In genomic region chrX:9685568-9686413, dm6 we compare ENCODE assay signal across 1 fruit fly cellular context.
TF ChIP-seq lines count a peak whose summit lies in the region.

No protein-coding gene starts in this region.

TF ChIP-seq in whole organism, embryonic, 481 proteins besides CTCF, POLR2A, EP300 and RAD21 (continued from another document and continues in another):
- TF ChIP-seq Camta (GFP tag; optimal IDR thresholded peaks at IDR 0.05; lab: Kevin White, UChicago) (peak; percentile 58), CG2889 (GFP tag; IDR thresholded peaks at IDR 0.05; lab: Robert Waterston, UW) (no peak), Antp (GFP tag; optimal IDR thresholded peaks at IDR 0.05; lab: Kevin White, UChicago) (peak; percentile 59), Six4 (GFP tag; optimal IDR thresholded peaks at IDR 0.05; lab: Kevin White, UChicago) (peak; percentile 43), Dbx (GFP tag; IDR thresholded peaks at IDR 0.05; lab: Robert Waterston, UW) (peak; percentile 47; the same call in 1 of the 3 replicates), unpg (GFP tag; optimal IDR thresholded peaks at IDR 0.05; lab: Kevin White, UChicago) (peak; percentile 28), fd3F (GFP tag; optimal IDR thresholded peaks at IDR 0.05; lab: Kevin White, UChicago) (peak; percentile 28), Atf6 (GFP tag; IDR thresholded peaks at IDR 0.05; lab: Robert Waterston, UW) (peak; percentile 29; the same call in 1 of the 2 replicates), Jarid2 (GFP tag; optimal IDR thresholded peaks at IDR 0.05; lab: Kevin White, UChicago) (no peak), maf-S (GFP tag; optimal IDR thresholded peaks at IDR 0.05; lab: Kevin White, UChicago) (peak; percentile 65), Adf1 (GFP tag; IDR thresholded peaks at IDR 0.05; lab: Robert Waterston, UW) (no peak), Lim3 (GFP tag; IDR thresholded peaks at IDR 0.05; lab: Robert Waterston, UW) (no peak), CG9437 (GFP tag; optimal IDR thresholded peaks at IDR 0.05; lab: Kevin White, UChicago) (peak; percentile 82), B-H2 (GFP tag; optimal IDR thresholded peaks at IDR 0.05; lab: Kevin White, UChicago) (peak; percentile 80), bbx (GFP tag; IDR thresholded peaks at IDR 0.05; lab: Robert Waterston, UW; ENCODE audit: partially characterized antibody) (no peak), CG1529 (GFP tag; optimal IDR thresholded peaks at IDR 0.05; lab: Kevin White, UChicago) (peak; percentile 7), dimm (GFP tag; IDR thresholded peaks at IDR 0.05; lab: Robert Waterston, UW) (no peak), grn (GFP tag; optimal IDR thresholded peaks at IDR 0.05; lab: Kevin White, UChicago) (peak; percentile 35), NC2β (GFP tag; optimal IDR thresholded peaks at IDR 0.05; lab: Kevin White, UChicago) (peak; percentile 53), nom (GFP tag; optimal IDR thresholded peaks at IDR 0.05; lab: Kevin White, UChicago) (peak; percentile 24), exex (tag; optimal IDR thresholded peaks at IDR 0.05; lab: Kevin White, UChicago) (peak; percentile 38), Sox100B (GFP tag; optimal IDR thresholded peaks at IDR 0.05; lab: Kevin White, UChicago) (peak; percentile 5), CG33557 (GFP tag; optimal IDR thresholded peaks at IDR 0.05; lab: Kevin White, UChicago) (peak; percentile 70), tll (GFP tag; optimal IDR thresholded peaks at IDR 0.05; lab: Kevin White, UChicago) (peak in 1 of 2 experiments; percentile 32), Chrac-16 (GFP tag; optimal IDR thresholded peaks at IDR 0.05; lab: Kevin White, UChicago) (peak; percentile 43), CG7987 (GFP tag; optimal IDR thresholded peaks at IDR 0.05; lab: Kevin White, UChicago) (no peak), sens-2 (GFP tag; IDR thresholded peaks at IDR 0.05; lab: Robert Waterston, UW) (no peak), slp2 (GFP tag; optimal IDR thresholded peaks at IDR 0.05; lab: Kevin White, UChicago) (peak; percentile 33), ATbp (GFP tag; optimal IDR thresholded peaks at IDR 0.05; lab: Kevin White, UChicago) (no peak), CG14014 (GFP tag; IDR thresholded peaks at IDR 0.05; lab: Robert Waterston, UW) (no peak), oc (tag; optimal IDR thresholded peaks at IDR 0.05; lab: Kevin White, UChicago) (no peak), Side (GFP tag; optimal IDR thresholded peaks at IDR 0.05; lab: Kevin White, UChicago) (peak; percentile 60), MESR4 (GFP tag; optimal IDR thresholded peaks at IDR 0.05; lab: Kevin White, UChicago) (peak; percentile 8), stc (GFP tag; IDR thresholded peaks at IDR 0.05; lab: Robert Waterston, UW) (no peak), gcm (GFP tag; optimal IDR thresholded peaks at IDR 0.05; lab: Kevin White, UChicago) (no peak), Sry-β (GFP tag; optimal IDR thresholded peaks at IDR 0.05; lab: Kevin White, UChicago) (peak; percentile 95), CG12104 (GFP tag; optimal IDR thresholded peaks at IDR 0.05; lab: Kevin White, UChicago) (peak; percentile 59), otp (GFP tag; IDR thresholded peaks at IDR 0.05; lab: Robert Waterston, UW) (no peak), sc (optimal IDR thresholded peaks at IDR 0.05; lab: Kevin White, UChicago) (no peak), sc (GFP tag; optimal IDR thresholded peaks at IDR 0.05; lab: Kevin White, UChicago) (no peak), pita (GFP tag; optimal IDR thresholded peaks at IDR 0.05; lab: Kevin White, UChicago) (no peak), D19A (tag; optimal IDR thresholded peaks at IDR 0.05; lab: Kevin White, UChicago) (no peak), Doc2 (GFP tag; IDR thresholded peaks at IDR 0.05; lab: Robert Waterston, UW) (no peak), stwl (tag; optimal IDR thresholded peaks at IDR 0.05; lab: Kevin White, UChicago) (no peak), br (optimal IDR thresholded peaks at IDR 0.05; lab: Kevin White, UChicago) (no peak), CG13624 (GFP tag; optimal IDR thresholded peaks at IDR 0.05; lab: Kevin White, UChicago) (peak; percentile 76), CG31365 (tag; optimal IDR thresholded peaks at IDR 0.05; lab: Kevin White, UChicago) (no peak), wek (GFP tag; optimal IDR thresholded peaks at IDR 0.05; lab: Kevin White, UChicago) (no peak), ato (GFP tag; IDR thresholded peaks at IDR 0.05; lab: Robert Waterston, UW; ENCODE audit: partially characterized antibody) (no peak), CG42726 (GFP tag; IDR thresholded peaks at IDR 0.05; lab: Robert Waterston, UW; ENCODE audit: partially characterized antibody) (peak; percentile 51; the same call in 1 of the 2 replicates), ttk (GFP tag; IDR thresholded peaks at IDR 0.05; lab: Robert Waterston, UW) (no peak), Hand (GFP tag; optimal IDR thresholded peaks at IDR 0.05; lab: Kevin White, UChicago) (peak; percentile 29), Neu2 (GFP tag; optimal IDR thresholded peaks at IDR 0.05; lab: Kevin White, UChicago; ENCODE audit: borderline replicate concordance) (peak; percentile 34), D19B (GFP tag; optimal IDR thresholded peaks at IDR 0.05; lab: Kevin White, UChicago) (peak; percentile 17), dati (GFP tag; IDR thresholded peaks at IDR 0.05; lab: Robert Waterston, UW) (no peak), Vsx1 (GFP tag; optimal IDR thresholded peaks at IDR 0.05; lab: Kevin White, UChicago) (no peak), onecut (GFP tag; IDR thresholded peaks at IDR 0.05; lab: Robert Waterston, UW) (peak; percentile 9; the same call in 1 of the 2 replicates), CG1233 (GFP tag; optimal IDR thresholded peaks at IDR 0.05; lab: Kevin White, UChicago) (peak; percentile 9), vnd (GFP tag; IDR thresholded peaks at IDR 0.05; lab: Robert Waterston, UW; ENCODE audit: partially characterized antibody) (peak; percentile 56; the same call in 2 of the 3 replicates), Med (GFP tag; lab: Kevin White, UChicago) (peak; percentile 85), sug (tag; optimal IDR thresholded peaks at IDR 0.05; lab: Kevin White, UChicago) (peak; percentile 82), sr (GFP tag; IDR thresholded peaks at IDR 0.05; lab: Robert Waterston, UW) (no peak), pfk (GFP tag; optimal IDR thresholded peaks at IDR 0.05; lab: Kevin White, UChicago) (no peak), CG31441 (GFP tag; IDR thresholded peaks at IDR 0.05; lab: Robert Waterston, UW) (peak; percentile 77), CG6272 (GFP tag; IDR thresholded peaks at IDR 0.05; lab: Robert Waterston, UW) (peak; percentile 18; the same call in 1 of the 2 replicates), zen2 (GFP tag; IDR thresholded peaks at IDR 0.05; lab: Robert Waterston, UW; ENCODE audit: partially characterized antibody) (no peak), btn (GFP tag; optimal IDR thresholded peaks at IDR 0.05; lab: Kevin White, UChicago) (no peak), ac (GFP tag; optimal IDR thresholded peaks at IDR 0.05; lab: Kevin White, UChicago) (no peak), kay (GFP tag; optimal IDR thresholded peaks at IDR 0.05; lab: Kevin White, UChicago) (no peak), YL-1 (GFP tag; optimal IDR thresholded peaks at IDR 0.05; lab: Kevin White, UChicago) (no peak), CG15601 (tag; optimal IDR thresholded peaks at IDR 0.05; lab: Kevin White, UChicago) (peak; percentile 24), Dad (GFP tag; optimal IDR thresholded peaks at IDR 0.05; lab: Kevin White, UChicago) (peak; percentile 23), CG10462 (GFP tag; optimal IDR thresholded peaks at IDR 0.05; lab: Kevin White, UChicago) (peak; percentile 12), CG30431 (GFP tag; optimal IDR thresholded peaks at IDR 0.05; lab: Kevin White, UChicago) (no peak), CG12942 (GFP tag; optimal IDR thresholded peaks at IDR 0.05; lab: Kevin White, UChicago) (peak; percentile 30), dpn (GFP tag; optimal IDR thresholded peaks at IDR 0.05; lab: Kevin White, UChicago) (peak; percentile 57 to 64), Blimp-1 (GFP tag; optimal IDR thresholded peaks at IDR 0.05; lab: Kevin White, UChicago) (no peak), salm (tag; optimal IDR thresholded peaks at IDR 0.05; lab: Kevin White, UChicago) (no peak), CG10321 (GFP tag; IDR thresholded peaks at IDR 0.05; lab: Robert Waterston, UW) (no peak; the same call in 1 of the 2 replicates), cas (GFP tag; IDR thresholded peaks at IDR 0.05; lab: Robert Waterston, UW) (no peak), CG8281 (tag; optimal IDR thresholded peaks at IDR 0.05; lab: Kevin White, UChicago) (peak; percentile 28), kni (GFP tag; optimal IDR thresholded peaks at IDR 0.05; lab: Kevin White, UChicago) (peak; percentile 79), CG1024 (GFP tag; IDR thresholded peaks at IDR 0.05; lab: Robert Waterston, UW) (no peak), CG8388 (GFP tag; optimal IDR thresholded peaks at IDR 0.05; lab: Kevin White, UChicago) (peak; percentile 24), Atf3 (GFP tag; optimal IDR thresholded peaks at IDR 0.05; lab: Kevin White, UChicago) (peak; percentile 70), Dek (tag; optimal IDR thresholded peaks at IDR 0.05; lab: Kevin White, UChicago) (peak; percentile 71), zf30C (GFP tag; optimal IDR thresholded peaks at IDR 0.05; lab: Kevin White, UChicago) (peak; percentile 44), gt (GFP tag; IDR thresholded peaks at IDR 0.05; lab: Robert Waterston, UW) (no peak), CG17361 (GFP tag; IDR thresholded peaks at IDR 0.05; lab: Robert Waterston, UW) (peak; percentile 78), CG10209 (GFP tag; optimal IDR thresholded peaks at IDR 0.05; lab: Kevin White, UChicago) (peak; percentile 63), gfzf (GFP tag; optimal IDR thresholded peaks at IDR 0.05; lab: Kevin White, UChicago) (peak; percentile 66), Hsf (GFP tag; optimal IDR thresholded peaks at IDR 0.05; lab: Kevin White, UChicago) (peak; percentile 68), Ravus (GFP tag; IDR thresholded peaks at IDR 0.05; lab: Robert Waterston, UW) (no peak), Oaz (GFP tag; IDR thresholded peaks at IDR 0.05; lab: Robert Waterston, UW) (no peak), CG9215 (GFP tag; IDR thresholded peaks at IDR 0.05; lab: Robert Waterston, UW) (peak; percentile 58), en (GFP tag; optimal IDR thresholded peaks at IDR 0.05; lab: Kevin White, UChicago) (peak; percentile 41), CG11398 (GFP tag; optimal IDR thresholded peaks at IDR 0.05; lab: Kevin White, UChicago) (no peak), CG11093 (GFP tag; IDR thresholded peaks at IDR 0.05; lab: Robert Waterston, UW) (no peak), gce (GFP tag; IDR thresholded peaks at IDR 0.05; lab: Robert Waterston, UW) (no peak), CG8290 (GFP tag; optimal IDR thresholded peaks at IDR 0.05; lab: Kevin White, UChicago) (peak; percentile 48), CG8290 (tag; optimal IDR thresholded peaks at IDR 0.05; lab: Kevin White, UChicago) (peak; percentile 17 to 41), CG9797 (GFP tag; optimal IDR thresholded peaks at IDR 0.05; lab: Kevin White, UChicago) (peak; percentile 6), danr (GFP tag; IDR thresholded peaks at IDR 0.05; lab: Robert Waterston, UW) (0 out of 2 replicates have a peak, but pooled peaks have one; percentile 20), CG11504 (tag; optimal IDR thresholded peaks at IDR 0.05; lab: Kevin White, UChicago) (peak; percentile 68), CG12236 (GFP tag; optimal IDR thresholded peaks at IDR 0.05; lab: Kevin White, UChicago) (no peak), Hr51 (GFP tag; optimal IDR thresholded peaks at IDR 0.05; lab: Kevin White, UChicago) (peak in 1 of 2 experiments; percentile 62), usp (GFP tag; optimal IDR thresholded peaks at IDR 0.05; lab: Kevin White, UChicago) (no peak), CG8924 (tag; optimal IDR thresholded peaks at IDR 0.05; lab: Kevin White, UChicago) (peak; percentile 43), mam (GFP tag; optimal IDR thresholded peaks at IDR 0.05; lab: Kevin White, UChicago) (peak; percentile 79), CG9817 (tag; optimal IDR thresholded peaks at IDR 0.05; lab: Kevin White, UChicago) (peak; percentile 67), insv (GFP tag; optimal IDR thresholded peaks at IDR 0.05; lab: Kevin White, UChicago) (peak in 1 of 2 experiments; percentile 45), Mad (GFP tag; optimal IDR thresholded peaks at IDR 0.05; lab: Kevin White, UChicago) (no peak), pros (GFP tag; optimal IDR thresholded peaks at IDR 0.05; lab: Kevin White, UChicago) (no peak), Dip2 (GFP tag; IDR thresholded peaks at IDR 0.05; lab: Robert Waterston, UW) (no peak), CG18764 (GFP tag; optimal IDR thresholded peaks at IDR 0.05; lab: Kevin White, UChicago) (peak; percentile 32), nerfin-2 (GFP tag; IDR thresholded peaks at IDR 0.05; lab: Robert Waterston, UW; ENCODE audit: partially characterized antibody) (no peak), Sox102F (GFP tag; optimal IDR thresholded peaks at IDR 0.05; lab: Kevin White, UChicago) (no peak), sna (GFP tag; IDR thresholded peaks at IDR 0.05; lab: Robert Waterston, UW; ENCODE audit: partially characterized antibody) (no peak), CG4707 (GFP tag; optimal IDR thresholded peaks at IDR 0.05; lab: Kevin White, UChicago) (no peak), luna (GFP tag; optimal IDR thresholded peaks at IDR 0.05; lab: Kevin White, UChicago) (no peak), Trl (optimal IDR thresholded peaks at IDR 0.05; lab: Kevin White, UChicago) (peak; percentile 73 to 85), Trl (GFP tag; optimal IDR thresholded peaks at IDR 0.05; lab: Kevin White, UChicago) (peak; percentile 33), CG31388 (GFP tag; optimal IDR thresholded peaks at IDR 0.05; lab: Kevin White, UChicago) (no peak), ewg (GFP tag; optimal IDR thresholded peaks at IDR 0.05; lab: Kevin White, UChicago) (peak; percentile 44), CG12744 (GFP tag; optimal IDR thresholded peaks at IDR 0.05; lab: Kevin White, UChicago) (peak; percentile 34), CG11696 (GFP tag; IDR thresholded peaks at IDR 0.05; lab: Robert Waterston, UW) (no peak), Hmr (GFP tag; optimal IDR thresholded peaks at IDR 0.05; lab: Kevin White, UChicago) (peak; percentile 62), HmgZ (tag; optimal IDR thresholded peaks at IDR 0.05; lab: Kevin White, UChicago) (peak; percentile 4), Lhr (GFP tag; optimal IDR thresholded peaks at IDR 0.05; lab: Kevin White, UChicago) (no peak), CG9876 (GFP tag; optimal IDR thresholded peaks at IDR 0.05; lab: Kevin White, UChicago) (peak; percentile 36), Hr39 (optimal IDR thresholded peaks at IDR 0.05; lab: Kevin White, UChicago) (no peak), bcd (GFP tag; optimal IDR thresholded peaks at IDR 0.05; lab: Kevin White, UChicago) (peak; percentile 73), CG4282 (GFP tag; optimal IDR thresholded peaks at IDR 0.05; lab: Kevin White, UChicago) (no peak), CG33213 (GFP tag; optimal IDR thresholded peaks at IDR 0.05; lab: Kevin White, UChicago) (no peak)
